Fruit fly (Drosophila melanogaster): ENCODE results near the gene ct.

- no peak for TF ChIP-seq psq (optimal IDR thresholded peaks at IDR 0.05)
- no peak for TF ChIP-seq EcR (GFP tag; optimal IDR thresholded peaks at IDR 0.05)
- TF ChIP-seq pan (optimal IDR thresholded peaks at IDR 0.05) = no peak
These were observed 43.4 kb downstream of the ct start for dm6 chrX:7651657-7652056.
